Worm (Caenorhabditis elegans): ENCODE results near the gene M18.3.

Gene M18.3

DNA sequence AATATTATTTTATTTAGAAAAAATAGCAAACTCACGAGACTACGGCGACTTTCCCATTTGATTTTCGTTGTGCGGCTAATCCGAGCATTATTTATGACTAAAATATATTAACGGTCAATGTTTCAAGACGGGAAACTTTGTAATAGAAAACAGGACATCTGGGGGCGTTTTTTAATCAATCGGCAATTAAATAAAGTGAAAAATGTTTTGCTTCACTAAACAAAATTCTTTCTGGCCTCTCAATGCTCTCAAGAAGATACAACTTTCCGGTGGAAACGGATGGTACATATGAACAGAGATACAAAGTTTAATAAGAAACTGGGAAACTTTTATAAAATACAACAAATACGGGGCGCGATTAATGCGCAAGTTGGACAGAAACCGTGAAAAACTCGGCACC, 45.2 kb downstream of the M18.3 start, which contains the start of gene B0001.2:
Gene B0001.2 (minus strand): TSS at position 101 of the 400 bp plus-strand sequence.
- TF ChIP-seq ceh-22 (tag; optimal IDR thresholded peaks at IDR 0.05) (no peak), nhr-232 (tag; optimal IDR thresholded peaks at IDR 0.05) (no peak), ceh-2 (tag; optimal IDR thresholded peaks at IDR 0.05) (no peak), K09A11.1 (tag; optimal IDR thresholded peaks at IDR 0.05; ENCODE audit: insufficient read depth) (no peak)

DNA sequence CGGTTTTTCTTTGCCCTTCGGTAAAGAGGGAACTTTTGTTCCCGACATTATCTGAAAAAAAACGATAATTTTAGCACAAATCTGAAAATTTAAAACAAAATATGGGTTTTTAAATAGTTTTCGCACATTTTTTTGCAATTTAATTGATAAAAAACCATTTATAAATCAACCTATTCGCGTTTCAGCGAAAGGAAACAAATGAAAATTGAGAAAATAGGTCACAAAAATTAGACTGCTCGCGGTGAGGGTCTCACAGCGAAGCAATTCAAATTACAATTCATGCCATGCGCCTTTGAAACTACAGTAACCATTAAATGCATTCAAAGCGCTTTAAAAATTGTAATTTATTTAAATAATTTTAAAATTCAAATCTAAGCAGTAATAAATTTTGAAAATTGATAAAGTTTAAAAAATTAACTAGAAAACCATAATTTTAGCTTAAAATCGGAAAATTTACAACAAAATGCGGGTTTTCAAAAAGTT, 48.6 kb downstream of the M18.3 start, which contains the start of gene B0001.7:
Gene B0001.7 (minus strand): TSS at position 51 of the 483 bp plus-strand sequence.
- TF ChIP-seq C08G9.2 (tag; optimal IDR thresholded peaks at IDR 0.05) (no peak), ceh-6 (GFP tag; optimal IDR thresholded peaks at IDR 0.05) (no peak), hlh-30 (tag; optimal IDR thresholded peaks at IDR 0.05; ENCODE audit: insufficient read depth) (no peak), ceh-48 (tag; optimal IDR thresholded peaks at IDR 0.05) (no peak)

DNA sequence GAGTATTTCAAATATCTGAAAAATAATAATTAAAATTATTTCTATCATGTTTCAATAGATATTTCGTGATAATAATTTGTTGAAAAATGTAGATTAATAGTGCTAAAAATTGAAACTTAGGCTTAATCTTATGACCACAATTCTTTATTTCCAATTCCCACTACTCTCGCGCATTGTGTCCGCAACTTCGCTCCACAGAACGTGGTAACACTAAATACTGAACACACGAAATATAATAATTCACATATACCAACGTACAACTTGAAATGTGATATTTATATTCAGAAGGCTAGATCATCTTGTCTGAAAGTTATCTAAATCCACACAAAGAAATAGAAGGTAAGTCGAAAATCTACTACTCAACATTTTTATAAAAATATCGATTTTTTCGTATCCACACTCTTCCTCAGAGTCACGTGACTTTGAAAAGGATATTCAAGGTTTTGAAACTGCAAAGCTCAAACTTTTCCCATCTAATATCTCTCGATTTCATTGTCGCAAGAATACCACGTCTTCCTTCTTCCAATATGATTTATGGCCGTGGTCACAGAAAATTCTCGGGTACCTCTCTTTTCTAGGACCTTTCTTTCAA, 51.1 kb downstream of the M18.3 start, which contains the start of gene eri-12:
Gene eri-12 (plus strand): TSS at position 197 of the 592 bp plus-strand sequence.
- TF ChIP-seq unc-55 (GFP tag; optimal IDR thresholded peaks at IDR 0.05) = peak; percentile 49
- TF ChIP-seq hlh-30 (tag; optimal IDR thresholded peaks at IDR 0.05; ENCODE audit: insufficient read depth) = peak; percentile 74
- no peak for TF ChIP-seq unc-42 (tag; optimal IDR thresholded peaks at IDR 0.05)
- peak; percentile 43 for TF ChIP-seq ceh-48 (tag; optimal IDR thresholded peaks at IDR 0.05)

- TF ChIP-seq ref-2 (tag; optimal IDR thresholded peaks at IDR 0.05) (peak; percentile 21), tbx-2 (tag; optimal IDR thresholded peaks at IDR 0.05) (peak; percentile 11), unc-55 (GFP tag; optimal IDR thresholded peaks at IDR 0.05) (no peak), ceh-48 (tag; optimal IDR thresholded peaks at IDR 0.05) (peak; percentile 75), madf-2 (tag; optimal IDR thresholded peaks at IDR 0.05) (no peak)
Observed at ce11 chrIV:12157915-12158314, 52.3 kb downstream of the M18.3 start.
